Worm (Caenorhabditis elegans) whole organism, L4 larva: ENCODE data around the gene srt-34.

ENCODE experiments used
- F44E2.7 ChIP-seq: fragments of 200-800 bp; sonication (Bioruptor generic); IDR thresholded peaks from 2 replicates; pipeline ENCODE4 v2.1.2; 2022; ENCODE audit warnings: missing genetic modification characterization, missing compliant biosample characterization
- ZK337.2 ChIP-seq: fragments of 200-800 bp; sonication (Bioruptor generic); IDR thresholded peaks from 2 replicates; pipeline ENCODE4 v1.3.6; 2022; ENCODE audit warnings: missing genetic modification reagents, missing genetic modification characterization, missing compliant biosample characterization
- arid-1 ChIP-seq: fragments of 200-800 bp; sonication (Bioruptor generic); conservative IDR thresholded peaks from 2 replicates; pipeline ENCODE4 v1.3.6; 2022; ENCODE audit warnings: missing genetic modification reagents, missing genetic modification characterization, missing compliant biosample characterization
- ceh-28 ChIP-seq: fragments of 150-350 bp; optimal IDR thresholded peaks from 2 replicates; lab custom pipeline; 2014; ENCODE audit warnings: missing biosample characterization, missing genetic modification reagents, missing genetic modification characterization
- ceh-32 ChIP-seq: sonication (generic microtip); optimal IDR thresholded peaks from 2 replicates; lab custom pipeline; 2016; ENCODE audit warnings: mild to moderate bottlenecking, missing genetic modification characterization, missing compliant biosample characterization; ENCODE audit not compliant: poor library complexity
- ceh-82 ChIP-seq: sonication (generic microtip); optimal IDR thresholded peaks from 2 replicates; lab custom pipeline; 2017; ENCODE audit warnings: missing biosample characterization, missing genetic modification characterization
- daf-16 ChIP-seq, 3 experiments: sonication (generic microtip); optimal IDR thresholded peaks; 2 replicates each; lab custom pipeline; 2016 to 2017; ENCODE audit warnings: missing genetic modification characterization in 3 of 3, missing genetic modification reagents in 3 of 3, mild to moderate bottlenecking in 2 of 3, missing compliant biosample characterization in 2 of 3, missing biosample characterization in 1 of 3, moderate library complexity in 1 of 3
- daf-19 ChIP-seq: fragments of 200-800 bp; sonication (Bioruptor generic); conservative IDR thresholded peaks from 2 replicates; pipeline ENCODE4 v1.3.6; 2022; ENCODE audit warnings: missing genetic modification characterization, missing compliant biosample characterization
- dmd-6 ChIP-seq: fragments of 200-800 bp; sonication (Bioruptor generic); IDR thresholded peaks from 2 replicates; pipeline ENCODE4 v1.3.6; 2022; ENCODE audit warnings: missing genetic modification reagents, missing genetic modification characterization, missing compliant biosample characterization
- dmd-9 ChIP-seq: fragments of 200-800 bp; sonication (Bioruptor generic); IDR thresholded peaks from 2 replicates; pipeline ENCODE4 v1.3.6; 2022; ENCODE audit warnings: missing genetic modification reagents, missing genetic modification characterization, missing compliant biosample characterization
- egl-43 ChIP-seq: fragments of 200-800 bp; sonication (Bioruptor generic); IDR thresholded peaks from 2 replicates; pipeline ENCODE4 v1.3.6; 2022; ENCODE audit warnings: missing genetic modification reagents, missing genetic modification characterization, missing compliant biosample characterization
- fkh-10 ChIP-seq: fragments of 150-350 bp; optimal IDR thresholded peaks from 2 replicates; lab custom pipeline; 2014; ENCODE audit warnings: missing biosample characterization, missing genetic modification reagents, missing genetic modification characterization
- gei-8 ChIP-seq: fragments of 200-800 bp; sonication (Bioruptor generic); optimal IDR thresholded peaks from 2 replicates; lab custom pipeline; 2018; ENCODE audit warnings: mild to moderate bottlenecking, missing genetic modification characterization, missing compliant biosample characterization
- hif-1 ChIP-seq, 2 experiments: sonication (generic microtip); optimal IDR thresholded peaks; 2 replicates each; lab custom pipeline; 2016 to 2017; ENCODE audit warnings: missing compliant biosample characterization in 2 of 2, missing genetic modification characterization in 2 of 2, missing genetic modification reagents in 2 of 2, missing genotype in 2 of 2, mild to moderate bottlenecking in 1 of 2
- hlh-30 ChIP-seq: sonication (generic microtip); optimal IDR thresholded peaks from 2 replicates; lab custom pipeline; 2017; ENCODE audit warnings: antibody characterized with exemption, mild to moderate bottlenecking, missing genetic modification characterization, missing compliant biosample characterization; ENCODE audit not compliant: insufficient read depth
- hmg-1.1 ChIP-seq: fragments of 200-800 bp; sonication (Bioruptor generic); IDR thresholded peaks from 2 replicates; pipeline ENCODE4 v1.3.6; 2022; ENCODE audit warnings: missing genetic modification reagents, missing genetic modification characterization, missing compliant biosample characterization
- jun-1 ChIP-seq: fragments of 150-350 bp; optimal IDR thresholded peaks from 2 replicates; lab custom pipeline; 2014; ENCODE audit warnings: missing biosample characterization, missing genetic modification reagents, missing genetic modification characterization
- lim-7 ChIP-seq: fragments of 200-800 bp; sonication (Bioruptor generic); IDR thresholded peaks from 2 replicates; pipeline ENCODE4 v1.3.6; 2022; ENCODE audit warnings: missing genetic modification characterization, missing compliant biosample characterization
- lir-3 ChIP-seq: sonication (generic microtip); optimal IDR thresholded peaks from 2 replicates; lab custom pipeline; 2016; ENCODE audit warnings: mild to moderate bottlenecking, missing genetic modification characterization, missing compliant biosample characterization
- mdt-29 ChIP-seq: fragments of 200-800 bp; sonication (Bioruptor generic); IDR thresholded peaks from 2 replicates; pipeline ENCODE4 v1.3.6; 2022; ENCODE audit warnings: missing genetic modification reagents, missing genetic modification characterization, missing compliant biosample characterization
- mxl-3 ChIP-seq: fragments of 200-800 bp; sonication (Bioruptor generic); optimal IDR thresholded peaks from 2 replicates; lab custom pipeline; 2018; ENCODE audit warnings: mild to moderate bottlenecking, missing genetic modification characterization, missing compliant biosample characterization
- nhr-25 ChIP-seq: sonication (generic microtip); optimal IDR thresholded peaks from 2 replicates; lab custom pipeline; 2017; ENCODE audit warnings: missing genetic modification characterization, mild to moderate bottlenecking, missing compliant biosample characterization, antibody characterized with exemption, moderate library complexity, borderline replicate concordance; ENCODE audit not compliant: insufficient read depth
- nhr-28 ChIP-seq: fragments of 150-350 bp; optimal IDR thresholded peaks from 2 replicates; lab custom pipeline; 2014; ENCODE audit warnings: missing biosample characterization, missing genetic modification characterization
- nhr-41 ChIP-seq: fragments of 200-800 bp; sonication (Bioruptor generic); IDR thresholded peaks from 2 replicates; pipeline ENCODE4 v1.3.6; 2022; ENCODE audit warnings: missing genetic modification reagents, missing genetic modification characterization, missing compliant biosample characterization
- nhr-6 ChIP-seq: fragments of 150-350 bp; optimal IDR thresholded peaks from 2 replicates; lab custom pipeline; 2014; ENCODE audit warnings: missing biosample characterization, missing genetic modification characterization
- nhr-77 ChIP-seq: fragments of 150-350 bp; optimal IDR thresholded peaks from 2 replicates; lab custom pipeline; 2014; ENCODE audit warnings: missing biosample characterization, missing genetic modification characterization
- pha-4 ChIP-seq, 2 experiments: fragments of 150-350 bp in 1 of 2; fragments of 200-800 bp in 1 of 2; sonication (Bioruptor generic) in 1 of 2; IDR thresholded peaks in 1 of 2; optimal IDR thresholded peaks in 1 of 2; 2 replicates each; pipeline versions ENCODE4 v1.3.6 to Lab custom; 2014 to 2022; ENCODE audit warnings: missing genetic modification characterization in 2 of 2, missing genetic modification reagents in 2 of 2, missing biosample characterization in 1 of 2, missing compliant biosample characterization in 1 of 2
- php-3 ChIP-seq: fragments of 200-800 bp; sonication (Bioruptor generic); IDR thresholded peaks from 2 replicates; pipeline ENCODE4 v1.3.6; 2022; ENCODE audit warnings: missing genetic modification reagents, missing genetic modification characterization, missing compliant biosample characterization
- pqm-1 ChIP-seq: sonication (generic microtip); optimal IDR thresholded peaks from 2 replicates; lab custom pipeline; 2017; ENCODE audit warnings: missing biosample characterization, missing genetic modification characterization
- set-16 ChIP-seq: fragments of 200-800 bp; sonication (Bioruptor generic); IDR thresholded peaks from 2 replicates; pipeline ENCODE4 v1.3.6; 2022; ENCODE audit warnings: missing genetic modification reagents, missing genetic modification characterization, missing compliant biosample characterization
- tra-1 ChIP-seq: fragments of 200-800 bp; sonication (Bioruptor generic); IDR thresholded peaks from 2 replicates; pipeline ENCODE4 v1.3.6; 2022; ENCODE audit warnings: missing genetic modification reagents, missing genetic modification characterization, missing compliant biosample characterization
- vab-7 ChIP-seq: fragments of 200-800 bp; sonication (Bioruptor generic); IDR thresholded peaks from 2 replicates; pipeline ENCODE4 v1.3.6; 2022; ENCODE audit warnings: missing genetic modification reagents, missing genetic modification characterization, missing compliant biosample characterization
- zag-1 ChIP-seq: fragments of 150-350 bp; optimal IDR thresholded peaks from 2 replicates; lab custom pipeline; 2014; ENCODE audit warnings: missing biosample characterization, missing genetic modification characterization
- zfp-2 ChIP-seq: sonication (generic microtip); optimal IDR thresholded peaks from 2 replicates; lab custom pipeline; 2016; ENCODE audit warnings: mild to moderate bottlenecking, missing genetic modification characterization, missing compliant biosample characterization

Gene srt-34

ce11 chrV:2857842-2858241, 39.8 kb upstream of the srt-34 start, which contains the start of gene srj-55:
Gene srj-55, minus strand, starts transcription at chrV:2857942.
- TF ChIP-seq ceh-32 (tag; lab: Kevin White, UChicago) (no peak), pha-4 (GFP tag; IDR thresholded peaks at IDR 0.05; lab: Robert Waterston, UW) (no peak), pha-4 (tag; optimal IDR thresholded peaks at IDR 0.05; lab: Kevin White, UChicago) (no peak), mxl-3 (GFP tag; lab: Kevin White, UChicago) (no peak), lir-3 (tag; lab: Kevin White, UChicago) (no peak), dmd-9 (GFP tag; lab: Robert Waterston, UW) (no peak), hmg-1.1 (GFP tag; lab: Robert Waterston, UW) (no peak), vab-7 (no peak), hlh-30 (no peak), nhr-25 (no peak), daf-16 (GFP tag; optimal IDR thresholded peaks at IDR 0.05; lab: Kevin White, UChicago) (no peak), daf-16 (tag; optimal IDR thresholded peaks at IDR 0.05; lab: Kevin White, UChicago) (no peak), arid-1 (GFP tag; lab: Robert Waterston, UW) (no peak), nhr-41 (GFP tag; lab: Robert Waterston, UW) (no peak), F44E2.7 (GFP tag; lab: Robert Waterston, UW) (no peak), zfp-2 (tag; lab: Kevin White, UChicago) (no peak), nhr-6 (tag; lab: Kevin White, UChicago) (no peak)

DNA sequence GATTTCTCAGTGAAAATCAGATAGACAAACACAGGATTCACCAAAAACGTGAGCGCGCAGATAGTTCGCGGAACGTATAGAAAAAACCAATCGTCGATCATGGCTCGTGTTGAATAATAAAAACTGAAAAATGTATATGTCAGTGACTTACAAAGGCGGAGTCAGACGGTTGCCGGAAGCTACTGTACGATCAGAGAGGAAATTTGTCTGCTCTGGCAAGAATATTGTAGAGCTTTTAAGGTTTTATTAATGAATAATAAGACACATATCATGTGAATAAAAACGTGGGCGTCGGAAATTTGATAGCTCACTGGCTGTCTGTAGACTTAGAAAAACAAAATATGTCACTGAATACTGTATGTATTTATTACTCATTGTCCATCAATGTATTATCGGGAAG, 37.5 kb upstream of the srt-34 start, which contains the start of gene srj-57:
srj-57 (minus strand) TSS at position 101 of the 400 bp plus-strand sequence.
- TF ChIP-seq daf-19 (GFP tag; lab: Robert Waterston, UW) (no peak), ceh-32 (tag; lab: Kevin White, UChicago) (no peak), hlh-30 (no peak)

DNA sequence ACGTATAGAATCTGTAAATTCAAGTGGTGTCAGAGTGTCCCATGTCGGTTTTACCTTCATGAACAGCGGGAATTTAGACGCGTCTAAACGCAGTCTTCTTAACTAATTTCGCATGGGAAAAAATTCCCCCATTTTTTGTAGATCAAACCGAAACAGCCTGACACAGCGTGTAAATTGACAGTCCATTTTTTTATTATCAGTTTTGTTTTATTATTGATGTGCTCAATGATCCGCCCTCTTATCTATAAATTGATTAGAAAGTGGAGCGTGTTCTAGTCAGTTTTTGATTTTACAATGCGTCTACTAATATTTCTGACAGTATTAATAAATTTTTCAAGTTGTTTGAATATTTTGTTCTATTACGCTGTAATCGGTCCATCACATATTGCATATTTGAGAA, 31.1 kb upstream of the srt-34 start, which contains the start of gene ugt-53:
ugt-53 (plus strand) TSS at position 273 of the 400 bp plus-strand sequence.
- TF ChIP-seq nhr-28 (peak; percentile 84), pqm-1 (peak; percentile 43), dmd-6 (GFP tag; lab: Robert Waterston, UW) (peak; percentile 90), daf-16 (GFP tag; optimal IDR thresholded peaks at IDR 0.05; lab: Kevin White, UChicago) (no peak), daf-16 (tag; optimal IDR thresholded peaks at IDR 0.05; lab: Kevin White, UChicago) (peak; percentile 45), php-3 (peak; percentile 70), fkh-10 (GFP tag; lab: Kevin White, UChicago) (no peak), ceh-82 (tag; lab: Kevin White, UChicago) (no peak)

ce11 chrV:2848290-2848937, 30.4 kb upstream of the srt-34 start, which contains the start of gene srj-49:
Gene srj-49, minus strand, starts transcription at chrV:2848340.
- TF ChIP-seq dmd-6 (GFP tag; lab: Robert Waterston, UW), result peak; percentile 91
- TF ChIP-seq tra-1 (GFP tag; lab: Robert Waterston, UW), result no peak
- peak; percentile 68 for TF ChIP-seq nhr-28
- no peak for TF ChIP-seq daf-16 (GFP tag; optimal IDR thresholded peaks at IDR 0.05; lab: Kevin White, UChicago)
- TF ChIP-seq daf-16 (tag; optimal IDR thresholded peaks at IDR 0.05; lab: Kevin White, UChicago), result peak; percentile 56
- TF ChIP-seq pqm-1, result peak; percentile 74
- TF ChIP-seq, all 104 proteins: peak for 4

- TF ChIP-seq set-16 (GFP tag; lab: Robert Waterston, UW) (no peak), gei-8 (no peak), egl-43 (no peak), zag-1 (tag; lab: Kevin White, UChicago) (no peak), nhr-41 (GFP tag; lab: Robert Waterston, UW) (no peak), lim-7 (no peak), ZK337.2 (no peak), jun-1 (tag; lab: Kevin White, UChicago) (no peak), hif-1 (tag; optimal IDR thresholded peaks at IDR 0.05; lab: Kevin White, UChicago) (no peak), ceh-28 (no peak), nhr-77 (no peak), mdt-29 (GFP tag; lab: Robert Waterston, UW) (no peak)
Measured at ce11 chrV:2845771-2846170, 27.8 kb upstream of the srt-34 start, which contains the start of gene srj-44. Gene srj-44, minus strand, starts transcription at chrV:2845871.
